Fruit fly (Drosophila melanogaster) whole organism, embryonic: ENCODE measurements around the gene nst.
A peak's percentile ranks its signal among the peaks of the same experiment; 100 is the strongest.

Source experiments
- Abd-B ChIP-seq: fragments of 200-800 bp; sonication (Bioruptor generic); optimal IDR thresholded peaks from 2 replicates; lab custom pipeline; 2018; ENCODE audit warnings: missing biosample characterization, mild to moderate bottlenecking, missing genetic modification characterization, moderate library complexity
- Atf-2 ChIP-seq: fragments of 200-800 bp; sonication (Bioruptor generic); optimal IDR thresholded peaks from 2 replicates; lab custom pipeline; 2016; ENCODE audit warnings: missing biosample characterization, missing genetic modification characterization
- CG10267 ChIP-seq: fragments of 200-800 bp; sonication (Bioruptor generic); optimal IDR thresholded peaks from 2 replicates; lab custom pipeline; 2018; ENCODE audit warnings: missing biosample characterization, mild to moderate bottlenecking, missing genetic modification characterization, moderate library complexity
- CG10462 ChIP-seq: fragments of 200-800 bp; sonication (Bioruptor generic); optimal IDR thresholded peaks from 2 replicates; lab custom pipeline; 2016; ENCODE audit warnings: missing biosample characterization, missing genetic modification characterization
- CG10543 ChIP-seq: fragments of 200-800 bp; sonication (Bioruptor generic); optimal IDR thresholded peaks from 3 replicates; lab custom pipeline; 2017; ENCODE audit warnings: missing biosample characterization, mild to moderate bottlenecking, missing genetic modification characterization, moderate library complexity
- CG10565 ChIP-seq: fragments of 200-800 bp; sonication (Bioruptor generic); optimal IDR thresholded peaks from 3 replicates; lab custom pipeline; 2016; ENCODE audit warnings: missing biosample characterization, mild to moderate bottlenecking, missing genetic modification characterization
- CG11456 ChIP-seq: fragments of 200-800 bp; sonication (Bioruptor generic); IDR thresholded peaks from 3 replicates; pipeline ENCODE4 v1.3.6; 2022; ENCODE audit warnings: missing biosample characterization, missing genetic modification characterization
- CG11560 ChIP-seq: fragments of 200-800 bp; sonication (Bioruptor generic); IDR thresholded peaks from 3 replicates; pipeline ENCODE4 v1.3.6; 2022; ENCODE audit warnings: missing biosample characterization, missing genetic modification characterization
- CG14441 ChIP-seq: fragments of 200-800 bp; sonication (Bioruptor generic); IDR thresholded peaks from 2 replicates; pipeline ENCODE4 v1.3.6; 2022; ENCODE audit warnings: missing biosample characterization, missing genetic modification characterization
- CG14710 ChIP-seq: fragments of 200-800 bp; sonication (Bioruptor generic); optimal IDR thresholded peaks from 3 replicates; lab custom pipeline; 2019; ENCODE audit warnings: missing biosample characterization, mild to moderate bottlenecking, missing genetic modification characterization, moderate library complexity
- CG17385 ChIP-seq: fragments of 200-800 bp; sonication (Bioruptor generic); optimal IDR thresholded peaks from 3 replicates; lab custom pipeline; 2018; ENCODE audit warnings: missing biosample characterization, mild to moderate bottlenecking, missing genetic modification characterization
- CG1792 ChIP-seq: fragments of 200-800 bp; sonication (Bioruptor generic); optimal IDR thresholded peaks from 2 replicates; lab custom pipeline; 2016; ENCODE audit warnings: missing biosample characterization, missing genetic modification characterization
- CG2116 ChIP-seq: fragments of 200-800 bp; sonication (Bioruptor generic); optimal IDR thresholded peaks from 3 replicates; lab custom pipeline; 2018; ENCODE audit warnings: missing biosample characterization, mild to moderate bottlenecking, missing genetic modification characterization
- CG2120 ChIP-seq: fragments of 200-800 bp; sonication (Bioruptor generic); optimal IDR thresholded peaks from 3 replicates; lab custom pipeline; 2016; ENCODE audit warnings: missing biosample characterization, missing genetic modification characterization
- CG2199 ChIP-seq: fragments of 200-800 bp; sonication (Bioruptor generic); IDR thresholded peaks from 3 replicates; pipeline ENCODE4 v1.3.6; 2022; ENCODE audit warnings: missing biosample characterization, missing genetic modification characterization
- CG30403 ChIP-seq: fragments of 200-800 bp; sonication (Bioruptor generic); optimal IDR thresholded peaks from 3 replicates; lab custom pipeline; 2016; ENCODE audit warnings: missing biosample characterization, missing genetic modification characterization
- CG3847 ChIP-seq: fragments of 200-800 bp; sonication (Bioruptor generic); IDR thresholded peaks from 2 replicates; pipeline ENCODE4 v1.3.6; 2022; ENCODE audit warnings: missing biosample characterization, missing genetic modification characterization
- CG4820 ChIP-seq: fragments of 200-800 bp; sonication (Bioruptor generic); optimal IDR thresholded peaks from 3 replicates; lab custom pipeline; 2016; ENCODE audit warnings: missing biosample characterization, missing genetic modification characterization
- CG7745 ChIP-seq: fragments of 200-800 bp; sonication (Bioruptor generic); optimal IDR thresholded peaks from 2 replicates; lab custom pipeline; 2018; ENCODE audit warnings: missing biosample characterization, mild to moderate bottlenecking, missing genetic modification characterization, moderate library complexity
- CG9215 ChIP-seq: fragments of 200-800 bp; sonication (Bioruptor generic); IDR thresholded peaks from 2 replicates; pipeline ENCODE4 v1.3.6; 2022; ENCODE audit warnings: missing biosample characterization, missing genetic modification characterization
- CG9932 ChIP-seq: fragments of 200-800 bp; sonication (Bioruptor generic); IDR thresholded peaks from 2 replicates; pipeline ENCODE4 v1.3.6; 2022; ENCODE audit warnings: missing biosample characterization, missing genetic modification characterization
- Fer2 ChIP-seq: fragments of 200-800 bp; sonication (Bioruptor generic); optimal IDR thresholded peaks from 2 replicates; lab custom pipeline; 2018; ENCODE audit warnings: missing biosample characterization, mild to moderate bottlenecking, missing genetic modification characterization, moderate library complexity
- MESR4 ChIP-seq: fragments of 200-800 bp; sonication (Bioruptor generic); optimal IDR thresholded peaks from 2 replicates; lab custom pipeline; 2018; ENCODE audit warnings: missing biosample characterization, mild to moderate bottlenecking, missing genetic modification characterization, moderate library complexity
- Ptx1 ChIP-seq: fragments of 200-800 bp; sonication (Bioruptor generic); IDR thresholded peaks from 2 replicates; pipeline ENCODE4 v1.3.6; 2022; ENCODE audit warnings: missing biosample characterization, missing genetic modification characterization
- Xbp1 ChIP-seq: fragments of 200-800 bp; sonication (Bioruptor generic); optimal IDR thresholded peaks from 3 replicates; lab custom pipeline; 2016; ENCODE audit warnings: missing biosample characterization, mild to moderate bottlenecking, missing genetic modification characterization
- abd-A ChIP-seq: fragments of 200-800 bp; sonication (Bioruptor generic); optimal IDR thresholded peaks from 3 replicates; lab custom pipeline; 2019; ENCODE audit warnings: missing biosample characterization, mild to moderate bottlenecking, missing genetic modification characterization, moderate library complexity
- amos ChIP-seq: fragments of 200-800 bp; sonication (Bioruptor generic); IDR thresholded peaks from 2 replicates; pipeline ENCODE4 v1.3.6; 2022; ENCODE audit warnings: missing biosample characterization, missing genetic modification characterization; ENCODE audit not compliant: partially characterized antibody
- az2 ChIP-seq: fragments of 200-800 bp; sonication (Bioruptor generic); optimal IDR thresholded peaks from 3 replicates; lab custom pipeline; 2016; ENCODE audit warnings: missing biosample characterization, missing genetic modification characterization
- bigmax ChIP-seq: fragments of 200-800 bp; sonication (Bioruptor generic); optimal IDR thresholded peaks from 2 replicates; lab custom pipeline; 2018; ENCODE audit warnings: missing biosample characterization, mild to moderate bottlenecking, missing genetic modification characterization
- bsh ChIP-seq, 2 experiments: fragments of 200-800 bp; sonication (Bioruptor generic); optimal IDR thresholded peaks; 2 replicates each; lab custom pipeline; 2017 to 2018; ENCODE audit warnings: mild to moderate bottlenecking in 2 of 2, missing biosample characterization in 2 of 2, missing genetic modification characterization in 2 of 2, moderate library complexity in 1 of 2
- dan ChIP-seq: fragments of 200-800 bp; sonication (Bioruptor generic); IDR thresholded peaks from 2 replicates; pipeline ENCODE4 v1.3.6; 2022; ENCODE audit warnings: missing biosample characterization, missing genetic modification characterization
- danr ChIP-seq: fragments of 200-800 bp; sonication (Bioruptor generic); IDR thresholded peaks from 2 replicates; pipeline ENCODE4 v1.3.6; 2022; ENCODE audit warnings: missing biosample characterization, missing genetic modification characterization
- dmrt11E ChIP-seq: fragments of 200-800 bp; sonication (Bioruptor generic); optimal IDR thresholded peaks from 3 replicates; lab custom pipeline; 2018; ENCODE audit warnings: missing biosample characterization, mild to moderate bottlenecking, missing genetic modification characterization, moderate library complexity
- dysf ChIP-seq: fragments of 200-800 bp; sonication (Bioruptor generic); IDR thresholded peaks from 3 replicates; pipeline ENCODE4 v1.3.6; 2022; ENCODE audit warnings: missing biosample characterization, missing genetic modification characterization
- fu2 ChIP-seq: fragments of 200-800 bp; sonication (Bioruptor generic); optimal IDR thresholded peaks from 2 replicates; lab custom pipeline; 2016; ENCODE audit warnings: missing biosample characterization, missing genetic modification characterization
- gcm2 ChIP-seq: fragments of 200-800 bp; sonication (Bioruptor generic); optimal IDR thresholded peaks from 2 replicates; lab custom pipeline; 2016; ENCODE audit warnings: missing biosample characterization, missing genetic modification characterization
- grn ChIP-seq: fragments of 200-800 bp; sonication (Bioruptor generic); optimal IDR thresholded peaks from 3 replicates; lab custom pipeline; 2017; ENCODE audit warnings: missing biosample characterization, missing genetic modification characterization
- gro ChIP-seq: fragments of 200-800 bp; sonication (Bioruptor generic); optimal IDR thresholded peaks from 2 replicates; lab custom pipeline; 2016; ENCODE audit warnings: missing biosample characterization, missing genetic modification characterization
- gsb-n ChIP-seq: fragments of 200-800 bp; sonication (Bioruptor generic); optimal IDR thresholded peaks from 3 replicates; lab custom pipeline; 2018; ENCODE audit warnings: missing biosample characterization, mild to moderate bottlenecking, missing genetic modification characterization
- ham ChIP-seq: fragments of 200-800 bp; sonication (Bioruptor generic); IDR thresholded peaks from 2 replicates; pipeline ENCODE4 v1.3.6; 2022; ENCODE audit warnings: missing biosample characterization, missing genetic modification characterization
- ind ChIP-seq: fragments of 200-800 bp; sonication (Bioruptor generic); optimal IDR thresholded peaks from 3 replicates; lab custom pipeline; 2016; ENCODE audit warnings: missing biosample characterization, missing genetic modification characterization
- inv ChIP-seq: fragments of 200-800 bp; sonication (Bioruptor generic); IDR thresholded peaks from 2 replicates; pipeline ENCODE4 v1.3.6; 2022; ENCODE audit warnings: missing biosample characterization, missing genetic modification characterization; ENCODE audit not compliant: partially characterized antibody
- ken ChIP-seq: fragments of 200-800 bp; sonication (Bioruptor generic); IDR thresholded peaks from 3 replicates; pipeline ENCODE4 v1.3.6; 2022; ENCODE audit warnings: missing biosample characterization, missing genetic modification characterization
- lmd ChIP-seq: fragments of 200-800 bp; sonication (Bioruptor generic); IDR thresholded peaks from 2 replicates; pipeline ENCODE4 v1.3.6; 2022; ENCODE audit warnings: missing biosample characterization, missing genetic modification characterization
- nau ChIP-seq: fragments of 200-800 bp; sonication (Bioruptor generic); optimal IDR thresholded peaks from 3 replicates; lab custom pipeline; 2017; ENCODE audit warnings: missing biosample characterization, mild to moderate bottlenecking, missing genetic modification characterization, missing genetic modification reagents
- p53 ChIP-seq: fragments of 200-800 bp; sonication (Bioruptor generic); optimal IDR thresholded peaks from 2 replicates; lab custom pipeline; 2016; ENCODE audit warnings: missing biosample characterization, missing genetic modification characterization
- phol ChIP-seq: fragments of 200-800 bp; sonication (Bioruptor generic); optimal IDR thresholded peaks from 3 replicates; lab custom pipeline; 2018; ENCODE audit warnings: missing biosample characterization, mild to moderate bottlenecking, missing genetic modification characterization, moderate library complexity
- sima ChIP-seq: fragments of 200-800 bp; sonication (Bioruptor generic); optimal IDR thresholded peaks from 2 replicates; lab custom pipeline; 2016; ENCODE audit warnings: missing biosample characterization, missing genetic modification characterization
- slbo ChIP-seq: fragments of 200-800 bp; sonication (Bioruptor generic); IDR thresholded peaks from 2 replicates; pipeline ENCODE4 v1.3.6; 2022; ENCODE audit warnings: missing biosample characterization, missing genetic modification characterization
- stc ChIP-seq: fragments of 200-800 bp; sonication (Bioruptor generic); IDR thresholded peaks from 2 replicates; pipeline ENCODE4 v1.3.6; 2022; ENCODE audit warnings: missing biosample characterization, missing genetic modification characterization
- zfh1 ChIP-seq: fragments of 200-800 bp; sonication (Bioruptor generic); IDR thresholded peaks from 3 replicates; pipeline ENCODE4 v1.3.6; 2022; ENCODE audit warnings: missing biosample characterization, missing genetic modification characterization

Gene nst

DNA sequence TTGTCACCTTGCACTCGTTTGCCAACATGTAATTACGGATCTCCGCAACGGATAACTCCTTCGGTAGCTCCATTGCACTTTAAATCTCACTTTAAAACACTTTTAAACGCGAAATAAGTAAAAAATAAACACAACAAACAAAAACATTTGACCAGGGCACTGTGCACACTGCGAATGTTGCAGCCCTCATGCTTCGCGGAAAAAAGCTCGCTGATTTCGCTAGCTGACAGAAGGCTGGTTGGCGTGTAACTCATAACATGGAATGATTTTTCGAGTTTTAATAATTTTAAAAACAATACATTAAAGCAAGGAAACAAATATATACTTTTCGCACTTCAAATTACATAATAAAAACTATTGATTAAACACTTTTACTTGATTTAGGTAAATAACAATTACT lies 42.4 kb upstream of the nst start, which contains the start of gene sowah (continued):
- TF ChIP-seq CG11560 (tag; lab: Robert Waterston, UW) (no peak), dysf (GFP tag; lab: Robert Waterston, UW) (peak; percentile 36; the same call in 1 of the 3 replicates), gro (GFP tag; lab: Kevin White, UChicago) (peak; percentile 50), zfh1 (GFP tag; lab: Robert Waterston, UW) (peak; percentile 62; the same call in 2 of the 3 replicates), az2 (peak; percentile 5), ham (GFP tag; lab: Robert Waterston, UW) (no peak), CG3847 (GFP tag; lab: Robert Waterston, UW) (peak; percentile 35; the same call in 1 of the 2 replicates), danr (GFP tag; lab: Robert Waterston, UW) (0 out of 2 replicates have a peak, but pooled peaks have one; percentile 21), CG9932 (GFP tag; lab: Robert Waterston, UW) (peak; percentile 65), fu2 (peak; percentile 24), ken (peak; percentile 68; the same call in 2 of the 3 replicates), CG14441 (GFP tag; lab: Robert Waterston, UW) (no peak), grn (no peak), CG7745 (tag; lab: Kevin White, UChicago) (no peak), CG10267 (peak; percentile 58), CG10565 (GFP tag; lab: Kevin White, UChicago) (no peak), gcm2 (no peak), CG17385 (no peak), Abd-B (GFP tag; lab: Kevin White, UChicago) (peak; percentile 66), CG9215 (no peak), bigmax (GFP tag; lab: Kevin White, UChicago) (no peak), nau (GFP tag; lab: Kevin White, UChicago) (no peak), CG1792 (GFP tag; lab: Kevin White, UChicago) (peak; percentile 38), lmd (peak; percentile 42; the same call in 1 of the 2 replicates), p53 (GFP tag; lab: Kevin White, UChicago) (peak; percentile 33), CG2199 (GFP tag; lab: Robert Waterston, UW) (peak; percentile 98), gsb-n (no peak), sima (GFP tag; lab: Kevin White, UChicago) (no peak), stc (no peak), Fer2 (tag; lab: Kevin White, UChicago) (no peak), dmrt11E (peak; percentile 28), phol (peak; percentile 70), ind (GFP tag; lab: Kevin White, UChicago) (peak; percentile 30), CG10543 (GFP tag; lab: Kevin White, UChicago) (peak; percentile 4), Ptx1 (GFP tag; lab: Robert Waterston, UW) (peak; percentile 55; the same call in 1 of the 2 replicates), abd-A (tag; lab: Kevin White, UChicago) (no peak), dan (GFP tag; lab: Robert Waterston, UW) (no peak), CG30403 (GFP tag; lab: Kevin White, UChicago) (peak; percentile 4), CG4820 (GFP tag; lab: Kevin White, UChicago) (peak; percentile 40), slbo (GFP tag; lab: Robert Waterston, UW) (peak; percentile 75), CG14710 (tag; lab: Kevin White, UChicago) (peak; percentile 67), bsh (GFP tag; optimal IDR thresholded peaks at IDR 0.05; lab: Kevin White, UChicago) (peak in 1 of 2 experiments; percentile 15), MESR4 (GFP tag; lab: Kevin White, UChicago) (peak; percentile 67), amos (GFP tag; lab: Robert Waterston, UW) (peak; percentile 57), CG2116 (GFP tag; lab: Kevin White, UChicago) (peak; percentile 26), inv (GFP tag; lab: Robert Waterston, UW) (no peak), CG11456 (GFP tag; lab: Robert Waterston, UW) (peak; percentile 69; the same call in 1 of the 3 replicates), Xbp1 (GFP tag; lab: Kevin White, UChicago) (peak; percentile 59), Atf-2 (peak; percentile 39), CG10462 (GFP tag; lab: Kevin White, UChicago) (no peak), CG2120 (peak; percentile 57)
